Fruit fly (Drosophila melanogaster) whole organism, embryonic: ENCODE results near the gene fend.
A peak's percentile ranks its signal among the peaks of the same experiment; 100 is the strongest.

Experiments used
- Atf-2 ChIP-seq: fragments of 200-800 bp; sonication (Bioruptor generic); optimal IDR thresholded peaks from 2 replicates; lab custom pipeline; 2016; ENCODE audit warnings: missing biosample characterization, missing genetic modification characterization
- Bdp1 ChIP-seq: fragments of 200-800 bp; sonication (Bioruptor generic); optimal IDR thresholded peaks from 3 replicates; lab custom pipeline; 2016; ENCODE audit warnings: missing biosample characterization, missing genetic modification characterization
- Blimp-1 ChIP-seq: fragments of 200-800 bp; sonication (Bioruptor generic); optimal IDR thresholded peaks from 3 replicates; lab custom pipeline; 2018; ENCODE audit warnings: missing biosample characterization, missing genetic modification characterization, mild to moderate bottlenecking, moderate library complexity, missing genetic modification reagents
- BtbVII ChIP-seq: fragments of 200-800 bp; sonication (Bioruptor generic); optimal IDR thresholded peaks from 3 replicates; lab custom pipeline; 2017; ENCODE audit warnings: missing biosample characterization, mild to moderate bottlenecking, missing genetic modification characterization
- CG10431 ChIP-seq: fragments of 200-800 bp; sonication (Bioruptor generic); optimal IDR thresholded peaks from 3 replicates; lab custom pipeline; 2018; ENCODE audit warnings: missing biosample characterization, mild to moderate bottlenecking, missing genetic modification characterization
- CG10565 ChIP-seq: fragments of 200-800 bp; sonication (Bioruptor generic); optimal IDR thresholded peaks from 3 replicates; lab custom pipeline; 2016; ENCODE audit warnings: missing biosample characterization, mild to moderate bottlenecking, missing genetic modification characterization
- CG10979 ChIP-seq: fragments of 200-800 bp; sonication (Bioruptor generic); optimal IDR thresholded peaks from 2 replicates; lab custom pipeline; 2018; ENCODE audit warnings: missing biosample characterization, mild to moderate bottlenecking, missing genetic modification characterization, moderate library complexity
- CG11085 ChIP-seq: fragments of 200-800 bp; sonication (Bioruptor generic); IDR thresholded peaks from 2 replicates; pipeline ENCODE4 v1.3.6; 2022; ENCODE audit warnings: missing biosample characterization, missing genetic modification characterization
- CG11560 ChIP-seq: fragments of 200-800 bp; sonication (Bioruptor generic); IDR thresholded peaks from 3 replicates; pipeline ENCODE4 v1.3.6; 2022; ENCODE audit warnings: missing biosample characterization, missing genetic modification characterization
- CG16815 ChIP-seq: fragments of 200-800 bp; sonication (Bioruptor generic); optimal IDR thresholded peaks from 3 replicates; lab custom pipeline; 2017; ENCODE audit warnings: missing biosample characterization, mild to moderate bottlenecking, missing genetic modification characterization
- CG18599 ChIP-seq: fragments of 200-800 bp; sonication (Bioruptor generic); optimal IDR thresholded peaks from 3 replicates; lab custom pipeline; 2017; ENCODE audit warnings: missing biosample characterization, missing genetic modification characterization, mild to moderate bottlenecking, moderate library complexity, missing genetic modification reagents
- CG18619 ChIP-seq: fragments of 200-800 bp; sonication (Bioruptor generic); optimal IDR thresholded peaks from 3 replicates; lab custom pipeline; 2017; ENCODE audit warnings: missing biosample characterization, mild to moderate bottlenecking, missing genetic modification characterization
- CG33213 ChIP-seq: fragments of 200-800 bp; sonication (Bioruptor generic); optimal IDR thresholded peaks from 3 replicates; lab custom pipeline; 2016; ENCODE audit warnings: missing biosample characterization, missing genetic modification characterization
- CG43689 ChIP-seq: fragments of 200-800 bp; sonication (Bioruptor generic); IDR thresholded peaks from 2 replicates; pipeline ENCODE4 v1.3.6; 2022; ENCODE audit warnings: missing biosample characterization, missing genetic modification characterization
- CG6791 ChIP-seq: fragments of 200-800 bp; sonication (Bioruptor generic); IDR thresholded peaks from 3 replicates; pipeline ENCODE4 v1.3.6; 2022; ENCODE audit warnings: missing biosample characterization, missing genetic modification characterization; ENCODE audit not compliant: partially characterized antibody
- CG6813 ChIP-seq: fragments of 200-800 bp; sonication (Bioruptor generic); optimal IDR thresholded peaks from 2 replicates; lab custom pipeline; 2017; ENCODE audit warnings: missing biosample characterization, missing genetic modification characterization, mild to moderate bottlenecking, moderate library complexity, missing genetic modification reagents
- CG7963 ChIP-seq: fragments of 200-800 bp; sonication (Bioruptor generic); IDR thresholded peaks from 3 replicates; pipeline ENCODE4 v1.3.6; 2022; ENCODE audit warnings: missing biosample characterization, missing genetic modification characterization; ENCODE audit not compliant: partially characterized antibody
- CG8281 ChIP-seq: fragments of 200-800 bp; sonication (Bioruptor generic); optimal IDR thresholded peaks from 2 replicates; lab custom pipeline; 2018; ENCODE audit warnings: missing biosample characterization, mild to moderate bottlenecking, missing genetic modification characterization, moderate library complexity
- CG8478 ChIP-seq: fragments of >200 bp; optimal IDR thresholded peaks from 2 replicates; lab custom pipeline; 2018
- Chrac-16 ChIP-seq: fragments of 200-800 bp; sonication (Bioruptor generic); optimal IDR thresholded peaks from 3 replicates; lab custom pipeline; 2016; ENCODE audit warnings: missing biosample characterization, missing genetic modification characterization
- Drgx ChIP-seq: fragments of 200-800 bp; sonication (Bioruptor generic); IDR thresholded peaks from 2 replicates; pipeline ENCODE4 v1.3.6; 2022; ENCODE audit warnings: missing biosample characterization, missing genetic modification characterization
- E2f1 ChIP-seq: fragments of 200-800 bp; sonication (Bioruptor generic); IDR thresholded peaks from 2 replicates; pipeline ENCODE4 v1.3.6; 2022; ENCODE audit warnings: missing biosample characterization, missing genetic modification characterization
- Gsc ChIP-seq: fragments of 200-800 bp; sonication (Bioruptor generic); IDR thresholded peaks from 2 replicates; pipeline ENCODE4 v1.3.6; 2022; ENCODE audit warnings: missing biosample characterization, missing genetic modification characterization
- H2.0 ChIP-seq: fragments of 200-800 bp; sonication (Bioruptor generic); IDR thresholded peaks from 2 replicates; pipeline ENCODE4 v1.3.6; 2022; ENCODE audit warnings: missing biosample characterization, missing genetic modification characterization
- HLH54F ChIP-seq: fragments of 200-800 bp; sonication (Bioruptor generic); optimal IDR thresholded peaks from 3 replicates; lab custom pipeline; 2016; ENCODE audit warnings: missing biosample characterization, missing genetic modification characterization
- HmgZ ChIP-seq: fragments of 200-800 bp; sonication (Bioruptor generic); optimal IDR thresholded peaks from 2 replicates; lab custom pipeline; 2018; ENCODE audit warnings: missing biosample characterization, mild to moderate bottlenecking, missing genetic modification characterization
- Lpt ChIP-seq: fragments of >200 bp; optimal IDR thresholded peaks from 2 replicates; lab custom pipeline; 2018; ENCODE audit warnings: missing biosample characterization, missing genetic modification characterization
- Neu2 ChIP-seq: fragments of 200-800 bp; sonication (Bioruptor generic); optimal IDR thresholded peaks from 3 replicates; lab custom pipeline; 2016; ENCODE audit warnings: missing biosample characterization, missing genetic modification characterization, borderline replicate concordance
- NfI ChIP-seq: fragments of 200-800 bp; sonication (Bioruptor generic); optimal IDR thresholded peaks from 3 replicates; lab custom pipeline; 2018; ENCODE audit warnings: missing biosample characterization, mild to moderate bottlenecking, missing genetic modification characterization, moderate library complexity
- Scr ChIP-seq: fragments of 200-800 bp; sonication (Bioruptor generic); IDR thresholded peaks from 2 replicates; pipeline ENCODE4 v1.3.6; 2022; ENCODE audit warnings: missing biosample characterization, missing genetic modification characterization; ENCODE audit not compliant: partially characterized antibody
- Xbp1 ChIP-seq: fragments of 200-800 bp; sonication (Bioruptor generic); optimal IDR thresholded peaks from 3 replicates; lab custom pipeline; 2016; ENCODE audit warnings: missing biosample characterization, mild to moderate bottlenecking, missing genetic modification characterization
- abd-A ChIP-seq: fragments of 200-800 bp; sonication (Bioruptor generic); optimal IDR thresholded peaks from 3 replicates; lab custom pipeline; 2019; ENCODE audit warnings: missing biosample characterization, mild to moderate bottlenecking, missing genetic modification characterization, moderate library complexity
- aop ChIP-seq: fragments of 200-800 bp; sonication (Bioruptor generic); IDR thresholded peaks from 2 replicates; pipeline ENCODE4 v1.3.6; 2022; ENCODE audit warnings: missing biosample characterization, missing genetic modification characterization
- ash1 ChIP-seq: fragments of 200-800 bp; sonication (Bioruptor generic); optimal IDR thresholded peaks from 2 replicates; lab custom pipeline; 2018; ENCODE audit warnings: missing biosample characterization, mild to moderate bottlenecking, missing genetic modification characterization
- bab2 ChIP-seq: fragments of 200-800 bp; sonication (Bioruptor generic); optimal IDR thresholded peaks from 2 replicates; lab custom pipeline; 2016; ENCODE audit warnings: missing biosample characterization, missing genetic modification characterization
- cato ChIP-seq: fragments of 200-800 bp; sonication (Bioruptor generic); optimal IDR thresholded peaks from 2 replicates; lab custom pipeline; 2016; ENCODE audit warnings: missing biosample characterization, missing genetic modification characterization, borderline replicate concordance
- cg ChIP-seq: fragments of 200-800 bp; sonication (Bioruptor generic); optimal IDR thresholded peaks from 3 replicates; lab custom pipeline; 2019; ENCODE audit warnings: missing biosample characterization, mild to moderate bottlenecking, missing genetic modification characterization, moderate library complexity
- jumu ChIP-seq: fragments of 200-800 bp; sonication (Bioruptor generic); optimal IDR thresholded peaks from 3 replicates; lab custom pipeline; 2016; ENCODE audit warnings: missing biosample characterization, missing genetic modification characterization
- lab ChIP-seq: fragments of 200-800 bp; sonication (Bioruptor generic); optimal IDR thresholded peaks from 3 replicates; lab custom pipeline; 2017; ENCODE audit warnings: missing biosample characterization, missing genetic modification characterization, mild to moderate bottlenecking, moderate library complexity, missing genetic modification reagents
- oc ChIP-seq: fragments of 200-800 bp; sonication (Bioruptor generic); optimal IDR thresholded peaks from 2 replicates; lab custom pipeline; 2018; ENCODE audit warnings: missing biosample characterization, mild to moderate bottlenecking, missing genetic modification characterization, moderate library complexity
- pzg ChIP-seq: fragments of 200-800 bp; sonication (Bioruptor generic); optimal IDR thresholded peaks from 3 replicates; lab custom pipeline; 2018; ENCODE audit warnings: missing biosample characterization, mild to moderate bottlenecking, missing genetic modification characterization, moderate library complexity
- repo ChIP-seq: fragments of 200-800 bp; sonication (Bioruptor generic); optimal IDR thresholded peaks from 2 replicates; lab custom pipeline; 2016; ENCODE audit warnings: missing biosample characterization, missing genetic modification characterization
- sisA ChIP-seq: fragments of 200-800 bp; sonication (Bioruptor generic); IDR thresholded peaks from 2 replicates; pipeline ENCODE4 v1.3.6; 2022; ENCODE audit warnings: missing biosample characterization, missing genetic modification characterization
- sob ChIP-seq: fragments of 200-800 bp; sonication (Bioruptor generic); IDR thresholded peaks from 2 replicates; pipeline ENCODE4 v1.3.6; 2022; ENCODE audit warnings: missing biosample characterization, missing genetic modification characterization
- tap ChIP-seq: fragments of 200-800 bp; optimal IDR thresholded peaks from 3 replicates; lab custom pipeline; 2019; ENCODE audit warnings: missing biosample characterization, mild to moderate bottlenecking, missing genetic modification characterization, moderate library complexity
- ttk ChIP-seq: fragments of 200-800 bp; sonication (Bioruptor generic); IDR thresholded peaks from 2 replicates; pipeline ENCODE4 v2.1.2; 2022; ENCODE audit warnings: missing biosample characterization, missing genetic modification characterization
- usp ChIP-seq: fragments of >200 bp; optimal IDR thresholded peaks from 2 replicates; lab custom pipeline; 2017; ENCODE audit warnings: missing biosample characterization, missing genetic modification characterization
- zen2 ChIP-seq: fragments of 200-800 bp; sonication (Bioruptor generic); IDR thresholded peaks from 3 replicates; pipeline ENCODE4 v1.3.6; 2022; ENCODE audit warnings: missing biosample characterization, missing genetic modification characterization; ENCODE audit not compliant: partially characterized antibody

The fend gene

DNA sequence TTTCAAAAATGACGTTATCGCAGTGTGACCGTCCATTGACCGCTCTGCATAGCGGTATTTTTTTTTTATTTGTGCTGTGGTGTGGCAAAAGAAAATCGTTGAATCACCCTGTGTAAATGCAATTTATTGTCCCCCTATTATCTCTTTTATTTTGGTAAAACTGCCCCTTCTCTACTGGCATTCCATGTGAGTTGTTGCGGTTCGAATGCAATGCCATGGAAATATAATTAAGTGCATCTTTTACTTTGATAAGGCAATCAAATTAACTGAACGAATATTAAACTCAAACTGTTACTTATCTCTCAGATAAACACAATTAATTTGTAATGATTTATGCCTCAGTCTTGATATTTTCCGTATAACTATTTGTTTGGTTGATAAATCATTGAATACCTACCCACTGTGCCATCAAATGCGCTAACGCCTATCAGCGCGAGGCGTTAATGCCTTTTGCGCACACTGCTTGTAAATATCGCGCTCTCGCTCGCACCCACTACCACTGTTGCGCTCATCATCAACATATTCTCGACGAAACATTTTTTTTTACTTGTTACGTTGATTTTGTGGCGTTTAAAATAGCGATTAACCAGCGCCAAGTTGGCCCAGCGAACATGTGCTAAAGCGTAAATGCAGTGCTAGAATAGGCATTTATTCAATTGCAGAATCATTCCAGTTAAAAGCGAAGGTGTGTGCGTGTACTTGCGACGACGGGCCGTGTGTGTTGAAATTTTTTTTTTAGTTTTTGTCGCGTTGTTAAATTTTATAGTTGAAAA is 25.6 kb downstream of the fend start (continued):
- TF ChIP-seq CG16815 = peak; percentile 43
- TF ChIP-seq HLH54F = peak; percentile 55
- no peak for TF ChIP-seq CG7963
- TF ChIP-seq E2f1 (GFP tag; lab: Robert Waterston, UW) = peak; percentile 20; the same call in 1 of the 2 replicates
- TF ChIP-seq Gsc (GFP tag; lab: Robert Waterston, UW) = no peak
- TF ChIP-seq CG11085 (GFP tag; lab: Robert Waterston, UW) = 0 out of 2 replicates have a peak, but pooled peaks have one; percentile 13
- TF ChIP-seq NfI (GFP tag; lab: Kevin White, UChicago) = peak; percentile 45
- peak; percentile 53 for TF ChIP-seq Chrac-16 (GFP tag; lab: Kevin White, UChicago)
- TF ChIP-seq bab2 (GFP tag; lab: Kevin White, UChicago) = peak; percentile 52
- TF ChIP-seq CG18619 = peak; percentile 48
- no peak for TF ChIP-seq Neu2
- peak; percentile 74 for TF ChIP-seq cg (GFP tag; lab: Kevin White, UChicago)
- TF ChIP-seq CG18599 = peak; percentile 38
- peak; percentile 44 for TF ChIP-seq CG10979 (tag; lab: Kevin White, UChicago)
- no peak for TF ChIP-seq abd-A (tag; lab: Kevin White, UChicago)
- no peak for TF ChIP-seq repo (GFP tag; lab: Kevin White, UChicago)
- TF ChIP-seq Lpt = no peak
- TF ChIP-seq Xbp1 (GFP tag; lab: Kevin White, UChicago) = peak; percentile 61
- peak; percentile 13 for TF ChIP-seq BtbVII
- peak; percentile 45 for TF ChIP-seq cato (GFP tag; lab: Kevin White, UChicago)
- TF ChIP-seq CG6813 (GFP tag; lab: Kevin White, UChicago) = no peak
- peak; percentile 52 for TF ChIP-seq pzg
- TF ChIP-seq zen2 (GFP tag; lab: Robert Waterston, UW) = no peak
- TF ChIP-seq CG8281 = no peak
- TF ChIP-seq Blimp-1 (GFP tag; lab: Kevin White, UChicago) = peak; percentile 28
- TF ChIP-seq usp = no peak
- TF ChIP-seq CG10565 (GFP tag; lab: Kevin White, UChicago) = no peak
- TF ChIP-seq Scr (GFP tag; lab: Robert Waterston, UW) = no peak
- no peak for TF ChIP-seq CG10431
- TF ChIP-seq sob (GFP tag; lab: Robert Waterston, UW) = peak; percentile 38; the same call in 1 of the 2 replicates
- TF ChIP-seq ash1 (GFP tag; lab: Kevin White, UChicago) = no peak
- peak; percentile 16 for TF ChIP-seq CG8478 (lab: Kevin White, UChicago)
- TF ChIP-seq oc (tag; lab: Kevin White, UChicago) = no peak
- TF ChIP-seq sisA (GFP tag; lab: Robert Waterston, UW) = no peak; the same call in none of the 2 replicates
- peak; percentile 28 for TF ChIP-seq Atf-2
- TF ChIP-seq aop (GFP tag; lab: Robert Waterston, UW) = no peak
- peak; percentile 45 for TF ChIP-seq jumu
- TF ChIP-seq CG6791 (GFP tag; lab: Robert Waterston, UW) = no peak
- no peak for TF ChIP-seq CG11560 (tag; lab: Robert Waterston, UW)
- peak; percentile 22; the same call in 1 of the 2 replicates for TF ChIP-seq ttk (GFP tag; lab: Robert Waterston, UW)
- no peak for TF ChIP-seq tap (tag; lab: Kevin White, UChicago)
- TF ChIP-seq Drgx (GFP tag; lab: Robert Waterston, UW) = peak; percentile 53
- TF ChIP-seq H2.0 (GFP tag; lab: Robert Waterston, UW) = peak; percentile 36
- peak; percentile 36 for TF ChIP-seq HmgZ (tag; lab: Kevin White, UChicago)
- TF ChIP-seq CG33213 = peak; percentile 34
- TF ChIP-seq Bdp1 (GFP tag; lab: Kevin White, UChicago) = no peak
- TF ChIP-seq CG43689 (GFP tag; lab: Robert Waterston, UW) = no peak
- peak; percentile 34 for TF ChIP-seq lab (GFP tag; lab: Kevin White, UChicago)
